Fruit fly (Drosophila melanogaster): ENCODE data around the gene CG46311.

The CG46311 gene

DNA sequence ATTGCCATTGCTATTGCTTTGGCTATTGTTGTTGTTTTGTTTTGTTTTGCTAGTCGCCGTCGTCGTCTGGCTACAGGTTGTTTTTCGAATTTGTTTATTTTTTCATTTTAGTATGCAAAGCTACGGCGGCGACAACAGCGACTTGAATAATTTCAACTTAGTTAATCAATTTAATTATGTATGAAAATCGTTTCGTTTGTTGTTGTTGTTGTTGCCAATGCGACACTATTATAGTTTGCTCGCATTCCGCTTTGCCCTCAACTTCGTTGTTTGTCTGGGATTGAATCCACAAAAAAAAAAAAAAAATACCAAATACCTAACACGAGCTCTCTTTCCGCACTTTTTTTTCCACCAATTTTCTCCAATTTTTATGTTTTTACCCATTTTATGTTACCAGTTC, 64.2 kb downstream of the CG46311 start:
- TF ChIP-seq pan (optimal IDR thresholded peaks at IDR 0.05) (no peak), EcR (GFP tag; optimal IDR thresholded peaks at IDR 0.05) (no peak), psq (optimal IDR thresholded peaks at IDR 0.05) (no peak), CG8478 (optimal IDR thresholded peaks at IDR 0.05) (no peak), Dll (optimal IDR thresholded peaks at IDR 0.05) (no peak), usp (GFP tag; optimal IDR thresholded peaks at IDR 0.05) (no peak)

DNA sequence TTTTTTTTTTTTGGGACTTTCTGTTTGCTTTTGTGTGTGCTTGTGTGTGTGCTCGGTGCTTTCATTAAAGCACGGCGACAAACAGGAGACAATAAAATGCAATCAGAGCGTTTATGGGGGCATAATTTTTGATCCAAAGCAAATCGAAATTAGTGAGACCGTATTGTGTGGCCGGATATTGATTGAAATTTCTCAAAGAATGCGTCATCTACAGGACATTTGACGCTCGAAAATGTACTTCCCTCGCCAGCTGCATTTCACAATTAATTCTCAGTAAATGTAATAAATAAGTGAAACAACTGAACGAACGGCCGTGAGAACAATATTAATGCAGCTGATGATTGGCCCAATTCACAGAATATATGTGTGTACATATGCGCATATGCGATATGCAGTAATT, 65.8 kb downstream of the CG46311 start:
- no peak for TF ChIP-seq usp (GFP tag; optimal IDR thresholded peaks at IDR 0.05)
- no peak for TF ChIP-seq Dll (optimal IDR thresholded peaks at IDR 0.05)
- no peak for TF ChIP-seq psq (optimal IDR thresholded peaks at IDR 0.05)
- no peak for TF ChIP-seq CG8478 (optimal IDR thresholded peaks at IDR 0.05)
- no peak for TF ChIP-seq EcR (GFP tag; optimal IDR thresholded peaks at IDR 0.05)
- TF ChIP-seq pan (optimal IDR thresholded peaks at IDR 0.05) = no peak

DNA sequence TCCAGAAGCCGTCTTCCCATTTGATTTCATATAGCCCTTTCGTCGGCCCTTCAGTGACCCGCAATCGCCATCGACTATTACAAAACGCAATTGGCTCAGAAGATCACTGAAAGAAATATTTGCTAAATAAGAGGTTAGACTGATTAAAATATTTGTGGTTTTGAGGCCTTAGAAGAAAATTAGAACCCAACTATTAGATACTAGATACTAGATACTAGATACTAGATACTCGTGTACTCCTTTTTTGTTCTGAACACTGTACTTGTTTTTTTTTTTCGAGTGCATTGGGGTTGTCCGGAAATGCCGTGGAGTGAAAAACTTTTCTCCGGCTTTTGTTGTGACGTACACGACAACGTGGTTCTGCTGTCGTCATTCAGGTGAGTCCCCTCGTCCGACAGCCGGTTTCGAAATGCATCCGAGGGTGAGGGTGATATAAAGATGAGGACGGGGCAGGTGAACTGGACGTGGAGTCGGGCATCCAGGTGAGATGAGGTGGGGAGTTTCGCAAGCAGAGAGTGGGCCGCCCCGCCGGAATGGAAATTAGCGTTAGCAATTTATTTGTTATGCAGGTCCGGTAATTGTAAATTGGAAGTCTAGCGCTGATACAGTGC, 66.8 kb downstream of the CG46311 start:
- no peak for TF ChIP-seq usp (GFP tag; optimal IDR thresholded peaks at IDR 0.05)
- TF ChIP-seq CG8478 (optimal IDR thresholded peaks at IDR 0.05) = no peak
- no peak for TF ChIP-seq Dll (optimal IDR thresholded peaks at IDR 0.05)
- TF ChIP-seq psq (optimal IDR thresholded peaks at IDR 0.05) = no peak
- TF ChIP-seq EcR (GFP tag; optimal IDR thresholded peaks at IDR 0.05) = no peak
- TF ChIP-seq pan (optimal IDR thresholded peaks at IDR 0.05) = no peak

DNA sequence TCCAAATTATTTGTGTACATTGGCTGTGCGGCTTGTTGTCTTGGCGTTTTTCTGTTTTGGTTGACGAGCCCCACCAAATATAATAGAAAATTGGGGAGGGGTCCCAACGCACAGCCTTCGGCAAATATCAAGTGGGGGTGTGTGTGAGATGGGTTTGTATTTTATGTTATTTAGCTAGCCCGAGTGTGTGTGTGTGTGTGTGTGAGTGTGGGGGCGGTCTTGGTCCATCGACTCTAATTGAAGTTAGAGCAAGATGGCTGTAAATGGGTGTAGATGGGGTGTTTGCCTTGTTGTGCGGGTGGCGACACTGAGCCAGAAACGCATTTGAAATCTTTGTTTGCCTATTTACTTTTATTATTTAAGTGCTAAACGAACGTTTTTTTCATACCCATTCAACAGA, 69.0 kb downstream of the CG46311 start:
- TF ChIP-seq pan (optimal IDR thresholded peaks at IDR 0.05) (no peak), Dll (optimal IDR thresholded peaks at IDR 0.05) (no peak), CG8478 (optimal IDR thresholded peaks at IDR 0.05) (no peak), usp (GFP tag; optimal IDR thresholded peaks at IDR 0.05) (no peak), EcR (GFP tag; optimal IDR thresholded peaks at IDR 0.05) (no peak), psq (optimal IDR thresholded peaks at IDR 0.05) (no peak)

DNA sequence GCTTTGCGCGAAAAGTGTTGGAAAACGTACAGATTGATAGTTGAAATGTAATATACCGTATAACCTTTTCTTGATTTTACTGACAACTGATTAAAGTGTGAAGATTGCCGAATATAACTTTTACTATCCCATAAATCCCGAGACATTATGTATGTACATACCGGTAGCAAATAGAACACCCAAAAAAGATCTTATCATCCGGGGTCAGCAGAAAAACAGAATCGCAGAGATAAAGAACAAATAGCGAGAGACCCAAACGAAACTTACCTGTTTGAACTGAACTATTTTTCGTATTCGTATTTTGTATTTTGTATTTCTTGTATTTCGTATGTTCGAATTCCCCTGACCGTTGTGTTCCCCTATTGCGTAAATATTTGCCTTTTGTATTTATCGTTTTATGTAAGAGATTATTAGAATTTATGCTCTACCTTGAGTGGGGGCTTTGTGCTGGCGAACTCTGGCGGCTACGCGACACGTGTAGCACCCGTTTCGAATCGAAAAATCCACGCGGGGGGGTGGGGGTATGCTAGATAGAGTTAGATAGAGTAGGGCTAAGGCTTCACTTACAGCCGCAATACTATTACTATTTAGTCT, 69.8 kb downstream of the CG46311 start:
- TF ChIP-seq usp (GFP tag; optimal IDR thresholded peaks at IDR 0.05) = no peak
- TF ChIP-seq EcR (GFP tag; optimal IDR thresholded peaks at IDR 0.05) = no peak
- TF ChIP-seq Dll (optimal IDR thresholded peaks at IDR 0.05) = no peak
- TF ChIP-seq pan (optimal IDR thresholded peaks at IDR 0.05) = no peak
- no peak for TF ChIP-seq CG8478 (optimal IDR thresholded peaks at IDR 0.05)
- TF ChIP-seq psq (optimal IDR thresholded peaks at IDR 0.05) = no peak

DNA sequence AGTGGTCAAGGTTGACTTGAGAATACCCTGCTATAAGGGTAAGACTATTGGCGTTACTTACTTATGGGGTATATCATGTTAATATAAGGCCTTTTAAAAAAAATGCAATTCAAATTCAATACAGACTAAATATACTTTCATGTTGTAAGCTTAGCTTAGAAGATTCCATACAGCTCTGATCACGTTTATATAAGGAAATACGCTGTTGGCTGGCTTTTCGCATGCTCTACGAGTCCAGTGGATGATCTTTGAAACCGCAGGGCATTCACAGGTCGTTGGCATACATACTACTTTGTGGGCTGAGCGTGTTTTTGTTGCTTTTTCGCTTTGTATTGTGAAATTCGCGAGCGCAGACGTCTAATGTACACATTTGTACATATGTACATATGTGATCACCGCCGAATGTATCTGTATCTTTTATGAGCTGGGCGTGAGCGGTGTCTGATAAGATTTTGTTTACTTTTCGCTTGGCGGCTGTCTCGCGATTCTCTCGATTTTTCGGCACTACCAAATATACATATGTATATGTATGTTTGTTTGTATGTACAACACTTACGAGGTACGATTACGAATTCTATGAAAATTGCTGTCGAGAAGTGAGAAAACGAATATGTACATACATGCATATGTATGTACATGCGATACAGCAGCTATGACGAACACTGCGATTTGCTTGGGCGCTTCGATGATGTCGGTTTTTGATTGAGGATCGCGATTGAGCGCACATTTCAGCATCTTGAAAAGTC, 70.8 kb downstream of the CG46311 start:
- TF ChIP-seq psq (optimal IDR thresholded peaks at IDR 0.05) (no peak), pan (optimal IDR thresholded peaks at IDR 0.05) (no peak), Dll (optimal IDR thresholded peaks at IDR 0.05) (no peak), usp (GFP tag; optimal IDR thresholded peaks at IDR 0.05) (no peak), CG8478 (optimal IDR thresholded peaks at IDR 0.05) (no peak), EcR (GFP tag; optimal IDR thresholded peaks at IDR 0.05) (no peak)

DNA sequence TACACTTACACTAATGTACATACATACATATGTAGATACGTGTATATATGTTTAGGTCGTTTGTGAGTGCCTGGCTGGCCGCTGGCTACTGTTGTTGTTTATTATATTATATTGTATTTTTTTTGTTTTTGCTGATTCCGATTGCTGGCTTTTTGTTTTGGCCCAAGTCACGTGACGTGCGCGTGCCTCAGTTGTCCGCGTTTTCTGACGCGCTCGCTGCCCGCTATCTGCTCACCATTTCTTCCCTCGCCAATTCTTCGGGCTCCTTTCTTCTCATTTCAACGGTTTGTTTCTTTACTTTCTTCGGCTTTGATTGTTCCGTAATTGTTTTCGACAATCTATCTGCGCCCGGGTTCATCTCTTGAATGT, 71.4 kb downstream of the CG46311 start:
- TF ChIP-seq EcR (GFP tag; optimal IDR thresholded peaks at IDR 0.05) = no peak
- TF ChIP-seq usp (GFP tag; optimal IDR thresholded peaks at IDR 0.05) = no peak
- TF ChIP-seq Dll (optimal IDR thresholded peaks at IDR 0.05) = no peak
- no peak for TF ChIP-seq CG8478 (optimal IDR thresholded peaks at IDR 0.05)
- no peak for TF ChIP-seq pan (optimal IDR thresholded peaks at IDR 0.05)
- no peak for TF ChIP-seq psq (optimal IDR thresholded peaks at IDR 0.05)

DNA sequence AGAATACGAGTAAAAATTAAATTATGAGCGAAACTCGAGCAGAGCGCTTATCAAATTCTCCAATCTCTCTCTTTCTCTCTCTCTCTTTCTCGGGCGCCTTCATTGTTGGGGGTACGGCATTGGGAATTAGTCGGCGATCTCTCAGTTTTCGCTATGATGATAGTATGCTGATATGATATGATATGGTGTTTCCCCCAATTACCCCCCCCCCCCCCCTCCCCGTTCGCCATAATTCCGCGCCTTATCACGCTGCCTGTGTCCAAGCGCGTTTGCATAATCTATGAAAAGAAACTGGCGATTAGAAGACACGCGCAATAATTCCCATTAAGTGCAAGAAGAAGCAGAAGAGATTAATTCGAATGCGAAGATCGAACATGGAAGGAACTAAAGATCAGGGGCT, 73.2 kb downstream of the CG46311 start:
- TF ChIP-seq CG8478 (optimal IDR thresholded peaks at IDR 0.05) (no peak), psq (optimal IDR thresholded peaks at IDR 0.05) (no peak), EcR (GFP tag; optimal IDR thresholded peaks at IDR 0.05) (no peak), Dll (optimal IDR thresholded peaks at IDR 0.05) (no peak), pan (optimal IDR thresholded peaks at IDR 0.05) (no peak), usp (GFP tag; optimal IDR thresholded peaks at IDR 0.05) (no peak)

DNA sequence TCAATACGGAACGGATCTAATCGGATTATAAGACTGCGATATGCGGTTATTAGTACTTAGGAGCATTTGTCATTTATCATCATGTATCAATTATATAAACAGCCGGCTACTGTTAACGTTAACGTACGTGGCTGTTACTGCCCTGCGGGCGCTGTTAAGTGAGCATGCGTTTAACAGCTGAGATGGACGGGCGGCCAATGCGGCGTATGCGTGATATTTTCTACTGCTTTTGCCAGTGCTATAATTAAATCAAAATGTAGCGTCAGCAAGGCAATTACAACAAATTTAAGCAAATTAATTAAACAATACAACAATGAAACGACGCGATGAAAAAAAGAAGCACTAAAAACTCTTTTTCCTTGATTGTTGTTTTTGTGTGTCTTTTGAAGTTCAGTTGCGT, 74.0 kb downstream of the CG46311 start:
- TF ChIP-seq EcR (GFP tag; optimal IDR thresholded peaks at IDR 0.05) (no peak), CG8478 (optimal IDR thresholded peaks at IDR 0.05) (no peak), usp (GFP tag; optimal IDR thresholded peaks at IDR 0.05) (no peak), psq (optimal IDR thresholded peaks at IDR 0.05) (no peak), Dll (optimal IDR thresholded peaks at IDR 0.05) (no peak), pan (optimal IDR thresholded peaks at IDR 0.05) (no peak)

Data from whole organism.